Worm (Caenorhabditis elegans): Measurements from ENCODE around the gene best-9.

Gene best-9

ce11 chrIV:6556624-6557368 is 3.7 kb upstream of the best-9 start, which contains the start of gene try-3 (continued):
- no peak for TF ChIP-seq jun-1 (tag; optimal IDR thresholded peaks at IDR 0.05)

- TF ChIP-seq C34B4.2 (tag; optimal IDR thresholded peaks at IDR 0.05) (no peak), isw-1 (GFP tag; IDR thresholded peaks at IDR 0.05) (no peak), ztf-11 (tag; optimal IDR thresholded peaks at IDR 0.05) (no peak), snu-23 (GFP tag; optimal IDR thresholded peaks at IDR 0.05) (no peak), nhr-12 (tag; optimal IDR thresholded peaks at IDR 0.05) (no peak), pag-3 (tag; optimal IDR thresholded peaks at IDR 0.05; ENCODE audit: borderline replicate concordance, insufficient read depth) (no peak), pqm-1 (tag; optimal IDR thresholded peaks at IDR 0.05) (no peak), zip-4 (GFP tag; optimal IDR thresholded peaks at IDR 0.05) (no peak), fos-1 (tag; optimal IDR thresholded peaks at IDR 0.05) (no peak), nhr-20 (tag; optimal IDR thresholded peaks at IDR 0.05) (no peak), Y116A8C.19 (tag; optimal IDR thresholded peaks at IDR 0.05; ENCODE audit: borderline replicate concordance) (no peak), hlh-4 (tag; optimal IDR thresholded peaks at IDR 0.05) (no peak), hlh-17 (GFP tag; optimal IDR thresholded peaks at IDR 0.05; ENCODE audit: borderline replicate concordance) (no peak), jun-1 (tag; optimal IDR thresholded peaks at IDR 0.05) (no peak), mdl-1 (tag; optimal IDR thresholded peaks at IDR 0.05) (no peak), F16B12.6 (tag; optimal IDR thresholded peaks at IDR 0.05) (no peak), tlp-1 (tag; optimal IDR thresholded peaks at IDR 0.05) (no peak)
These were observed 1.5 kb downstream of the best-9 start for ce11 chrIV:6562039-6562438.

ce11 chrIV:6565605-6566004 is 5.1 kb downstream of the best-9 start:
- no peak for TF ChIP-seq mdl-1 (tag; optimal IDR thresholded peaks at IDR 0.05)
- no peak for TF ChIP-seq lin-14 (GFP tag; optimal IDR thresholded peaks at IDR 0.05)
- no peak for TF ChIP-seq lin-13 (GFP tag; optimal IDR thresholded peaks at IDR 0.05)
- TF ChIP-seq snpc-4 (tag; optimal IDR thresholded peaks at IDR 0.05), result peak; percentile 13
- TF ChIP-seq nhr-19 (GFP tag; conservative IDR thresholded peaks at IDR 0.05), result no peak

ce11 chrIV:6572238-6572637 is 11.7 kb downstream of the best-9 start, which contains the start of gene bicd-1:
Gene bicd-1, minus strand, starts transcription at chrIV:6572338.
- TF ChIP-seq irx-1 (tag; optimal IDR thresholded peaks at IDR 0.05) (no peak), nhr-71 (tag; optimal IDR thresholded peaks at IDR 0.05) (no peak), nhr-20 (tag; optimal IDR thresholded peaks at IDR 0.05) (no peak), sox-4 (tag; optimal IDR thresholded peaks at IDR 0.05) (no peak), unc-130 (tag; optimal IDR thresholded peaks at IDR 0.05) (no peak), mef-2 (tag; optimal IDR thresholded peaks at IDR 0.05) (no peak)

ce11 chrIV:6572655-6573054 is 12.1 kb downstream of the best-9 start:
- TF ChIP-seq efl-1 (optimal IDR thresholded peaks at IDR 0.05) (no peak), efl-1 (GFP tag; optimal IDR thresholded peaks at IDR 0.05 in 1 of 2) (peak in 1 of 2 experiments; percentile 84), snu-23 (GFP tag; optimal IDR thresholded peaks at IDR 0.05) (peak; percentile 4), skn-1 (tag; optimal IDR thresholded peaks at IDR 0.05) (no peak)

- TF ChIP-seq efl-1 (optimal IDR thresholded peaks at IDR 0.05) (peak in 1 of 2 experiments; percentile 18), efl-1 (GFP tag; optimal IDR thresholded peaks at IDR 0.05 in 1 of 2) (no peak), lin-35 (GFP tag; optimal IDR thresholded peaks at IDR 0.05) (peak in 1 of 2 experiments; percentile 31), dsc-1 (tag; optimal IDR thresholded peaks at IDR 0.05) (peak; percentile 9), nhr-71 (tag; optimal IDR thresholded peaks at IDR 0.05) (peak; percentile 26), ceh-82 (tag; optimal IDR thresholded peaks at IDR 0.05) (peak in 1 of 3 experiments; percentile 20), tlp-1 (tag; optimal IDR thresholded peaks at IDR 0.05) (no peak), ces-1 (GFP tag; optimal IDR thresholded peaks at IDR 0.05) (no peak)
These were observed 13.8 kb downstream of the best-9 start for ce11 chrIV:6574343-6574742.

All from whole organism, L1 larva.